Worm (Caenorhabditis elegans) whole organism, late embryonic: ENCODE data around the gene F53H2.1.

Experiments used
- C08G9.2 ChIP-seq: sonication (generic microtip); optimal IDR thresholded peaks from 2 replicates; lab custom pipeline; 2016; ENCODE audit warnings: mild to moderate bottlenecking, missing genetic modification characterization, moderate library complexity, missing compliant biosample characterization
- K02D7.2 ChIP-seq: sonication (generic microtip); optimal IDR thresholded peaks from 2 replicates; lab custom pipeline; 2017; ENCODE audit warnings: mild to moderate bottlenecking, missing genetic modification characterization, missing compliant biosample characterization
- ahr-1 ChIP-seq: sonication (generic microtip); optimal IDR thresholded peaks from 2 replicates; lab custom pipeline; 2016; ENCODE audit warnings: missing genetic modification characterization, missing compliant biosample characterization
- ceh-19 ChIP-seq: fragments of 200-800 bp; sonication (Bioruptor generic); optimal IDR thresholded peaks from 2 replicates; lab custom pipeline; 2018; ENCODE audit warnings: mild to moderate bottlenecking, missing genetic modification characterization, missing compliant biosample characterization
- ceh-2 ChIP-seq: sonication (generic microtip); optimal IDR thresholded peaks from 2 replicates; lab custom pipeline; 2016; ENCODE audit warnings: missing genotype, missing genetic modification characterization, missing compliant biosample characterization
- ceh-22 ChIP-seq: sonication (generic microtip); optimal IDR thresholded peaks from 2 replicates; lab custom pipeline; 2017; ENCODE audit warnings: missing biosample characterization, missing genetic modification characterization
- ceh-24 ChIP-seq: sonication (generic microtip); optimal IDR thresholded peaks from 2 replicates; lab custom pipeline; 2016; ENCODE audit warnings: mild to moderate bottlenecking, missing genetic modification characterization, missing compliant biosample characterization
- ceh-45 ChIP-seq: fragments of 200-800 bp; sonication (Bioruptor generic); IDR thresholded peaks from 2 replicates; pipeline ENCODE4 v1.3.6; 2022; ENCODE audit warnings: missing genetic modification reagents, missing genetic modification characterization, missing compliant biosample characterization
- ceh-48 ChIP-seq: sonication (generic microtip); optimal IDR thresholded peaks from 2 replicates; lab custom pipeline; 2016; ENCODE audit warnings: missing genetic modification characterization, inconsistent platforms, missing compliant biosample characterization
- dve-1 ChIP-seq: sonication (generic microtip); optimal IDR thresholded peaks from 2 replicates; lab custom pipeline; 2017; ENCODE audit warnings: antibody characterized with exemption, mild to moderate bottlenecking, missing genetic modification characterization, missing compliant biosample characterization
- elt-2 ChIP-seq: sonication (generic microtip); optimal IDR thresholded peaks from 2 replicates; lab custom pipeline; 2016; ENCODE audit warnings: missing genetic modification reagents, missing genetic modification characterization, missing compliant biosample characterization
- ets-4 ChIP-seq: sonication (generic microtip); optimal IDR thresholded peaks from 2 replicates; lab custom pipeline; 2016; ENCODE audit warnings: missing genetic modification characterization, missing compliant biosample characterization
- eyg-1 ChIP-seq: sonication (generic microtip); optimal IDR thresholded peaks from 2 replicates; lab custom pipeline; 2016; ENCODE audit warnings: missing genotype, missing genetic modification characterization, missing compliant biosample characterization
- fax-1 ChIP-seq: sonication (generic microtip); optimal IDR thresholded peaks from 2 replicates; lab custom pipeline; 2016; ENCODE audit warnings: missing genotype, missing genetic modification characterization, missing compliant biosample characterization
- fkh-10 ChIP-seq: fragments of 150-350 bp; optimal IDR thresholded peaks from 2 replicates; lab custom pipeline; 2014; ENCODE audit warnings: missing biosample characterization, missing genetic modification reagents, missing genetic modification characterization
- fkh-6 ChIP-seq: sonication (generic microtip); optimal IDR thresholded peaks from 2 replicates; lab custom pipeline; 2016; ENCODE audit warnings: missing genetic modification characterization, missing compliant biosample characterization
- gmeb-2 ChIP-seq: sonication (generic microtip); optimal IDR thresholded peaks from 2 replicates; lab custom pipeline; 2016; ENCODE audit warnings: missing genetic modification characterization, inconsistent platforms, missing compliant biosample characterization
- hlh-30 ChIP-seq: sonication (generic microtip); optimal IDR thresholded peaks from 2 replicates; lab custom pipeline; 2017; ENCODE audit warnings: antibody characterized with exemption, missing genetic modification characterization, missing compliant biosample characterization; ENCODE audit not compliant: insufficient read depth
- hlh-6 ChIP-seq: sonication (generic microtip); optimal IDR thresholded peaks from 2 replicates; lab custom pipeline; 2016; ENCODE audit warnings: missing genotype, missing genetic modification characterization, missing compliant biosample characterization
- lin-11 ChIP-seq: fragments of 200-800 bp; sonication (Bioruptor generic); optimal IDR thresholded peaks from 2 replicates; lab custom pipeline; 2018; ENCODE audit warnings: mild to moderate bottlenecking, missing genetic modification characterization, missing compliant biosample characterization
- madf-2 ChIP-seq: sonication (generic microtip); optimal IDR thresholded peaks from 2 replicates; lab custom pipeline; 2017; ENCODE audit warnings: missing genetic modification characterization, missing compliant biosample characterization
- nfya-1 ChIP-seq: sonication (generic microtip); optimal IDR thresholded peaks from 2 replicates; lab custom pipeline; 2017; ENCODE audit warnings: missing genetic modification characterization, mild to moderate bottlenecking, missing compliant biosample characterization, antibody characterized with exemption, moderate library complexity
- nhr-11 ChIP-seq: fragments of 150-350 bp; optimal IDR thresholded peaks from 2 replicates; lab custom pipeline; 2014; ENCODE audit warnings: missing biosample characterization, missing genetic modification characterization
- npax-4 ChIP-seq: sonication (generic microtip); optimal IDR thresholded peaks from 2 replicates; lab custom pipeline; 2016; ENCODE audit warnings: missing genetic modification characterization, missing compliant biosample characterization
- odd-2 ChIP-seq: sonication (generic microtip); optimal IDR thresholded peaks from 2 replicates; lab custom pipeline; 2017; ENCODE audit warnings: antibody characterized with exemption, mild to moderate bottlenecking, missing genetic modification characterization, missing compliant biosample characterization
- pax-1 ChIP-seq: fragments of 150-350 bp; optimal IDR thresholded peaks from 2 replicates; lab custom pipeline; 2014; ENCODE audit warnings: missing biosample characterization, missing genetic modification characterization
- pha-4 ChIP-seq: fragments of 150-350 bp; optimal IDR thresholded peaks from 2 replicates; lab custom pipeline; 2018; ENCODE audit warnings: missing biosample characterization, missing genetic modification reagents, missing genetic modification characterization
- pros-1 ChIP-seq: fragments of 150-350 bp; optimal IDR thresholded peaks from 2 replicates; lab custom pipeline; 2014; ENCODE audit warnings: missing biosample characterization, missing genetic modification reagents, missing genetic modification characterization
- ref-2 ChIP-seq: sonication (generic microtip); optimal IDR thresholded peaks from 2 replicates; lab custom pipeline; 2016; ENCODE audit warnings: missing genetic modification characterization, missing compliant biosample characterization
- rnt-1 ChIP-seq: sonication (generic microtip); optimal IDR thresholded peaks from 2 replicates; lab custom pipeline; 2016; ENCODE audit warnings: missing genetic modification characterization, missing compliant biosample characterization
- sdc-2 ChIP-seq: sonication (generic microtip); optimal IDR thresholded peaks from 2 replicates; lab custom pipeline; 2016; ENCODE audit warnings: missing genotype, missing genetic modification characterization, missing compliant biosample characterization
- tbx-7 ChIP-seq: sonication (generic microtip); optimal IDR thresholded peaks from 2 replicates; lab custom pipeline; 2016; ENCODE audit warnings: missing genotype, missing genetic modification characterization, missing compliant biosample characterization
- unc-42 ChIP-seq: sonication (generic microtip); optimal IDR thresholded peaks from 2 replicates; lab custom pipeline; 2016; ENCODE audit warnings: missing genotype, missing genetic modification characterization, missing compliant biosample characterization
- unc-55 ChIP-seq: sonication (generic microtip); optimal IDR thresholded peaks from 2 replicates; lab custom pipeline; 2017; ENCODE audit warnings: missing biosample characterization, missing genetic modification reagents, missing genetic modification characterization
- unc-86 ChIP-seq: sonication (generic microtip); optimal IDR thresholded peaks from 2 replicates; lab custom pipeline; 2016; ENCODE audit warnings: missing genetic modification characterization, missing compliant biosample characterization

Gene F53H2.1

ce11 chrV:20416790-20417189 is 29.3 kb downstream of the F53H2.1 start:
- no peak for TF ChIP-seq unc-42 (tag; lab: Kevin White, UChicago)
- TF ChIP-seq ceh-2 (tag; lab: Kevin White, UChicago), result no peak
- no peak for TF ChIP-seq unc-55
- TF ChIP-seq npax-4 (tag; lab: Kevin White, UChicago), result no peak
- no peak for TF ChIP-seq C08G9.2 (tag; lab: Kevin White, UChicago)
- TF ChIP-seq elt-2, result peak; percentile 5
- TF ChIP-seq ceh-45 (GFP tag; lab: Robert Waterston, UW), result no peak

ce11 chrV:20417809-20418208 is 30.3 kb downstream of the F53H2.1 start:
- TF ChIP-seq ets-4 (tag; lab: Kevin White, UChicago) (no peak), unc-86 (tag; lab: Kevin White, UChicago) (no peak), nfya-1 (tag; lab: Kevin White, UChicago) (peak; percentile 19), hlh-6 (tag; lab: Kevin White, UChicago) (no peak), gmeb-2 (no peak), hlh-30 (tag; lab: Kevin White, UChicago) (peak; percentile 36)
- TF ChIP-seq, all 69 proteins: peak for 2

ce11 chrV:20418768-20419167 is 31.3 kb downstream of the F53H2.1 start:
- no peak for TF ChIP-seq eyg-1 (tag; lab: Kevin White, UChicago)
- no peak for TF ChIP-seq fax-1 (tag; lab: Kevin White, UChicago)
- TF ChIP-seq K02D7.2 (tag; lab: Kevin White, UChicago), result no peak
- TF ChIP-seq dve-1, result no peak
- no peak for TF ChIP-seq ceh-19 (GFP tag; lab: Kevin White, UChicago)
- TF ChIP-seq npax-4 (tag; lab: Kevin White, UChicago), result no peak
- TF ChIP-seq madf-2 (tag; lab: Kevin White, UChicago), result no peak
- TF ChIP-seq elt-2, result peak; percentile 20
- peak; percentile 77 for TF ChIP-seq hlh-30 (tag; lab: Kevin White, UChicago)
- no peak for TF ChIP-seq gmeb-2
- TF ChIP-seq ahr-1, result no peak
- no peak for TF ChIP-seq C08G9.2 (tag; lab: Kevin White, UChicago)
- TF ChIP-seq pros-1 (tag; lab: Kevin White, UChicago), result no peak
- no peak for TF ChIP-seq fkh-6 (tag; lab: Kevin White, UChicago)
- TF ChIP-seq nfya-1 (tag; lab: Kevin White, UChicago), result no peak
- TF ChIP-seq ref-2 (tag; lab: Kevin White, UChicago), result no peak
- TF ChIP-seq sdc-2 (tag; lab: Kevin White, UChicago), result no peak

- no peak for TF ChIP-seq dve-1
- TF ChIP-seq ets-4 (tag; lab: Kevin White, UChicago), result no peak
- no peak for TF ChIP-seq eyg-1 (tag; lab: Kevin White, UChicago)
- TF ChIP-seq elt-2, result no peak
- no peak for TF ChIP-seq K02D7.2 (tag; lab: Kevin White, UChicago)
These were observed 32.1 kb downstream of the F53H2.1 start for ce11 chrV:20419643-20420042.

- TF ChIP-seq ceh-22, result no peak
- no peak for TF ChIP-seq odd-2
- no peak for TF ChIP-seq tbx-7
- TF ChIP-seq lin-11 (tag; lab: Kevin White, UChicago), result no peak
- TF ChIP-seq nfya-1 (tag; lab: Kevin White, UChicago), result no peak
- no peak for TF ChIP-seq ceh-48 (tag; lab: Kevin White, UChicago)
- no peak for TF ChIP-seq fkh-6 (tag; lab: Kevin White, UChicago)
- no peak for TF ChIP-seq pax-1 (tag; lab: Kevin White, UChicago)
- no peak for TF ChIP-seq ets-4 (tag; lab: Kevin White, UChicago)
- no peak for TF ChIP-seq fkh-10 (GFP tag; lab: Kevin White, UChicago)
- TF ChIP-seq pha-4 (tag; lab: Kevin White, UChicago), result no peak
- no peak for TF ChIP-seq ceh-24 (tag; lab: Kevin White, UChicago)
- TF ChIP-seq rnt-1 (tag; lab: Kevin White, UChicago), result no peak
- TF ChIP-seq ref-2 (tag; lab: Kevin White, UChicago), result no peak
- TF ChIP-seq pros-1 (tag; lab: Kevin White, UChicago), result no peak
- TF ChIP-seq dve-1, result no peak
- no peak for TF ChIP-seq nhr-11
- no peak for TF ChIP-seq C08G9.2 (tag; lab: Kevin White, UChicago)
These were observed 35.2 kb downstream of the F53H2.1 start for ce11 chrV:20422738-20423137.
